Worm (Caenorhabditis elegans) whole organism, early embryonic: ENCODE measurements around the gene F36H9.4.

ENCODE experiments used
- F13C5.2 ChIP-seq: sonication (generic microtip); optimal IDR thresholded peaks from 2 replicates; lab custom pipeline; 2017; ENCODE audit warnings: mild to moderate bottlenecking, missing genetic modification characterization, inconsistent platforms, missing compliant biosample characterization
- aly-1 ChIP-seq: sonication (generic microtip); optimal IDR thresholded peaks from 2 replicates; lab custom pipeline; 2016; ENCODE audit warnings: missing genetic modification characterization, missing compliant biosample characterization
- ama-1 ChIP-seq: fragments of 150-350 bp; optimal IDR thresholded peaks from 2 replicates; lab custom pipeline; 2014
- ceh-36 ChIP-seq: sonication (generic microtip); optimal IDR thresholded peaks from 2 replicates; lab custom pipeline; 2016; ENCODE audit warnings: missing genetic modification characterization, inconsistent platforms, missing compliant biosample characterization
- ets-7 ChIP-seq: sonication (generic microtip); optimal IDR thresholded peaks from 2 replicates; lab custom pipeline; 2016; ENCODE audit warnings: missing genotype, missing genetic modification characterization, missing compliant biosample characterization
- flt-1 ChIP-seq: fragments of 200-800 bp; sonication (Bioruptor generic); IDR thresholded peaks from 2 replicates; pipeline ENCODE4 v1.3.6; 2022; ENCODE audit warnings: missing genetic modification characterization, missing compliant biosample characterization
- pes-1 ChIP-seq: fragments of 200-800 bp; sonication (Bioruptor generic); IDR thresholded peaks from 2 replicates; pipeline ENCODE4 v1.3.6; 2022; ENCODE audit warnings: missing genetic modification reagents, missing genetic modification characterization, missing compliant biosample characterization
- scrt-1 ChIP-seq: fragments of 200-800 bp; sonication (Bioruptor generic); IDR thresholded peaks from 2 replicates; pipeline ENCODE4 v1.3.6; 2022; ENCODE audit warnings: missing genetic modification characterization, missing compliant biosample characterization
- sea-1 ChIP-seq: fragments of 200-800 bp; sonication (Bioruptor generic); conservative IDR thresholded peaks from 2 replicates; pipeline ENCODE4 v1.3.6; 2022; ENCODE audit warnings: missing genetic modification characterization, missing compliant biosample characterization

DNA sequence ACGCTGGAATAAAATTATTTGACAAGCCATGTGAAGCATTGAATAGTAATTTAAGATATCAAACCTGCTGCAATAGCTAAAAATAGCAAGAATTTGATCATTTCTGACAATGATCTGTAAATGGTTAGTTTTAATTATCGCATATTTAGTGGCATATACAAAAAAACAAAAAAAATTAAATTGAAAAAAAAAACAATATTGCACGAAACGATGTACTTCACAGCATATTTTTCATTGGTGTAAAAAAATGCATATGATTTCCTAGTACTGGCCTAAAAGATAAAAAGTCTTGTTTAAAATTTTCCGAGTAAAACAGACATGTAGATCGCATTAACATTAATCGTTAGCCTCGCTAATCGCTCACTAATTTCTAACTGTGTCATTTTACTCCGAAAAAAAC, 30.0 kb downstream of the F36H9.4 start, which contains the start of gene ZK697.8:
- TF ChIP-seq scrt-1, result no peak
- TF ChIP-seq ama-1 (lab: Kevin White, UChicago), result no peak
- TF ChIP-seq sea-1 (GFP tag; lab: Robert Waterston, UW), result no peak
- TF ChIP-seq aly-1 (tag; lab: Kevin White, UChicago), result no peak
- TF ChIP-seq ets-7 (tag; lab: Kevin White, UChicago), result no peak
- no peak for TF ChIP-seq pes-1 (GFP tag; lab: Robert Waterston, UW)
- TF ChIP-seq F13C5.2 (tag; lab: Kevin White, UChicago), result no peak
- no peak for TF ChIP-seq flt-1 (GFP tag; lab: Robert Waterston, UW)
- no peak for TF ChIP-seq ceh-36
